Worm (Caenorhabditis elegans) whole organism, midembryonic: Measurements from ENCODE around the gene Y38H6C.13.

Experiments used
- T22C8.4 ChIP-seq: fragments of 200-800 bp; sonication (Bioruptor generic); IDR thresholded peaks from 2 replicates; pipeline ENCODE4 v1.3.6; 2022; ENCODE audit warnings: missing genetic modification characterization, missing compliant biosample characterization
- cog-1 ChIP-seq: sonication (generic microtip); optimal IDR thresholded peaks from 2 replicates; lab custom pipeline; 2016; ENCODE audit warnings: missing genetic modification characterization, missing compliant biosample characterization
- flt-1 ChIP-seq: fragments of 200-800 bp; sonication (Bioruptor generic); IDR thresholded peaks from 2 replicates; pipeline ENCODE4 v1.3.6; 2022; ENCODE audit warnings: missing genetic modification characterization, missing compliant biosample characterization
- ref-1 ChIP-seq: fragments of 200-800 bp; sonication (Bioruptor generic); conservative IDR thresholded peaks from 2 replicates; pipeline ENCODE4 v1.3.6; 2022; ENCODE audit warnings: missing genetic modification reagents, missing genetic modification characterization, missing compliant biosample characterization
- tab-1 ChIP-seq: fragments of 200-800 bp; sonication (Bioruptor generic); IDR thresholded peaks from 2 replicates; pipeline ENCODE4 v1.3.6; 2022; ENCODE audit warnings: missing genetic modification characterization, missing compliant biosample characterization
- ztf-23 ChIP-seq: fragments of 200-800 bp; sonication (Bioruptor generic); IDR thresholded peaks from 2 replicates; pipeline ENCODE4 v1.3.6; 2022; ENCODE audit warnings: missing genetic modification reagents, missing genetic modification characterization, missing compliant biosample characterization
- ztf-29 ChIP-seq: fragments of 200-800 bp; sonication (Bioruptor generic); IDR thresholded peaks from 2 replicates; pipeline ENCODE4 v1.3.6; 2022; ENCODE audit warnings: missing genetic modification reagents, missing genetic modification characterization, missing compliant biosample characterization

DNA sequence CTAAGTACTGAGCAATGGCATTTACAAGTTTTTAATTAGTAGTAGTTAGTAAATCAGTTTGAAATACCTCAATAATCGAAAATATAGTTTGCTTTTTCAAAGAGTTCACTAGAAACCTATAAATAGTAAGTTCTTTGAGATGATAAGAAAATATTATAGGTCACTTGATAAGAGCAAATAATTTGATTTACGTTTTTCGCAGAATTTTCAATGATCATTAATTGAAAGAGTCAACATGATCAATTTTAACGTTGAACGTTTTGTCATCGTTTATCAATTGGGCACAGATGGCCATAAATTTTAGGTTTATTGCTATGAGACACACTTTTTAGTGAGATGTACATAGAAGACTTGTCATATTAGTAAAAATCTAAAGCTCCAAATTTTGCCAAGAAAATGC is 18.1 kb downstream of the Y38H6C.13 start:
- TF ChIP-seq ztf-29 (GFP tag; lab: Robert Waterston, UW), result no peak
- no peak for TF ChIP-seq cog-1 (tag; lab: Kevin White, UChicago)
- no peak for TF ChIP-seq ztf-23 (GFP tag; lab: Robert Waterston, UW)
- no peak for TF ChIP-seq T22C8.4 (GFP tag; lab: Robert Waterston, UW)
- no peak for TF ChIP-seq flt-1 (GFP tag; lab: Robert Waterston, UW)
- no peak for TF ChIP-seq tab-1 (GFP tag; lab: Robert Waterston, UW)
- TF ChIP-seq ref-1, result no peak
